Worm (Caenorhabditis elegans) whole organism, L4 larva: ENCODE measurements around the gene R12B2.3.
A peak's percentile ranks its signal among the peaks of the same experiment; 100 is the strongest.

Experiments
- F10B5.3 ChIP-seq: sonication (generic microtip); optimal IDR thresholded peaks from 2 replicates; lab custom pipeline; 2016; ENCODE audit warnings: mild to moderate bottlenecking, missing genetic modification characterization, missing compliant biosample characterization
- F37D6.2 ChIP-seq: sonication (generic microtip); optimal IDR thresholded peaks from 2 replicates; lab custom pipeline; 2016; ENCODE audit warnings: mild to moderate bottlenecking, missing genetic modification characterization, missing compliant biosample characterization
- F44E2.7 ChIP-seq: fragments of 200-800 bp; sonication (Bioruptor generic); IDR thresholded peaks from 2 replicates; pipeline ENCODE4 v2.1.2; 2022; ENCODE audit warnings: missing genetic modification characterization, missing compliant biosample characterization
- T26A8.4 ChIP-seq: fragments of 200-800 bp; sonication (Bioruptor generic); IDR thresholded peaks from 2 replicates; pipeline ENCODE4 v1.3.6; 2022; ENCODE audit warnings: missing genetic modification characterization, missing compliant biosample characterization
- Y105C5A.15 ChIP-seq: fragments of 200-800 bp; sonication (Bioruptor generic); IDR thresholded peaks from 2 replicates; pipeline ENCODE4 v1.3.6; 2022; ENCODE audit warnings: missing genetic modification characterization, missing compliant biosample characterization
- ZK337.2 ChIP-seq: fragments of 200-800 bp; sonication (Bioruptor generic); IDR thresholded peaks from 2 replicates; pipeline ENCODE4 v1.3.6; 2022; ENCODE audit warnings: missing genetic modification reagents, missing genetic modification characterization, missing compliant biosample characterization
- ceh-20 ChIP-seq: fragments of 200-800 bp; sonication (Bioruptor generic); IDR thresholded peaks from 2 replicates; pipeline ENCODE4 v1.3.6; 2022; ENCODE audit warnings: missing genetic modification reagents, missing genetic modification characterization, missing compliant biosample characterization
- ces-1 ChIP-seq: fragments of 150-350 bp; sonication (generic microtip); optimal IDR thresholded peaks from 4 replicates; lab custom pipeline; 2014; ENCODE audit warnings: missing biosample characterization, missing genetic modification reagents, missing genetic modification characterization
- ctbp-1 ChIP-seq: fragments of 200-800 bp; sonication (Bioruptor generic); IDR thresholded peaks from 2 replicates; pipeline ENCODE4 v1.3.6; 2022; ENCODE audit warnings: missing genetic modification reagents, missing genetic modification characterization, missing compliant biosample characterization
- daf-12 ChIP-seq: fragments of 150-350 bp; optimal IDR thresholded peaks from 2 replicates; lab custom pipeline; 2014; ENCODE audit warnings: missing biosample characterization, missing genetic modification reagents, missing genetic modification characterization
- daf-19 ChIP-seq: fragments of 200-800 bp; sonication (Bioruptor generic); conservative IDR thresholded peaks from 2 replicates; pipeline ENCODE4 v1.3.6; 2022; ENCODE audit warnings: missing genetic modification characterization, missing compliant biosample characterization
- daf-8 ChIP-seq: fragments of 200-800 bp; sonication (Bioruptor generic); IDR thresholded peaks from 2 replicates; pipeline ENCODE4 v1.3.6; 2022; ENCODE audit warnings: missing genetic modification characterization, missing compliant biosample characterization
- dmd-6 ChIP-seq: fragments of 200-800 bp; sonication (Bioruptor generic); IDR thresholded peaks from 2 replicates; pipeline ENCODE4 v1.3.6; 2022; ENCODE audit warnings: missing genetic modification reagents, missing genetic modification characterization, missing compliant biosample characterization
- dpl-1 ChIP-seq: fragments of 150-350 bp; optimal IDR thresholded peaks from 2 replicates; lab custom pipeline; 2014; ENCODE audit warnings: missing biosample characterization, missing genetic modification reagents, missing genetic modification characterization
- dve-1 ChIP-seq: sonication (generic microtip); optimal IDR thresholded peaks from 2 replicates; lab custom pipeline; 2017; ENCODE audit warnings: antibody characterized with exemption, mild to moderate bottlenecking, missing genetic modification characterization, missing compliant biosample characterization; ENCODE audit not compliant: insufficient read depth
- egl-27 ChIP-seq: sonication (generic microtip); optimal IDR thresholded peaks from 3 replicates; lab custom pipeline; 2017; ENCODE audit warnings: missing biosample characterization, missing genetic modification reagents, missing genetic modification characterization
- hmg-1.1 ChIP-seq: fragments of 200-800 bp; sonication (Bioruptor generic); IDR thresholded peaks from 2 replicates; pipeline ENCODE4 v1.3.6; 2022; ENCODE audit warnings: missing genetic modification reagents, missing genetic modification characterization, missing compliant biosample characterization
- lin-1 ChIP-seq: fragments of 200-800 bp; sonication (Bioruptor generic); IDR thresholded peaks from 2 replicates; pipeline ENCODE4 v1.3.6; 2022; ENCODE audit warnings: missing genetic modification reagents, missing genetic modification characterization, missing compliant biosample characterization
- lin-29 ChIP-seq: fragments of 200-800 bp; sonication (Bioruptor generic); IDR thresholded peaks from 2 replicates; pipeline ENCODE4 v1.3.6; 2022; ENCODE audit warnings: missing genetic modification reagents, missing genetic modification characterization, missing compliant biosample characterization
- lsy-2 ChIP-seq, 2 experiments: fragments of 150-350 bp in 1 of 2; sonication (generic microtip) in 1 of 2; optimal IDR thresholded peaks; 2 replicates each; lab custom pipeline; 2014 to 2017; ENCODE audit warnings: missing biosample characterization in 2 of 2, missing genetic modification characterization in 2 of 2
- madf-5 ChIP-seq, 2 experiments: fragments of 200-800 bp; sonication (Bioruptor generic); IDR thresholded peaks; 2 replicates each; pipeline ENCODE4 v1.3.6; 2022; ENCODE audit warnings: missing compliant biosample characterization in 2 of 2, missing genetic modification characterization in 2 of 2
- madf-9 ChIP-seq: fragments of 200-800 bp; sonication (Bioruptor generic); conservative IDR thresholded peaks from 2 replicates; pipeline ENCODE4 v1.3.6; 2022; ENCODE audit warnings: missing genetic modification reagents, missing genetic modification characterization, missing compliant biosample characterization
- mdl-1 ChIP-seq, 2 experiments: fragments of 150-350 bp in 1 of 2; sonication (generic microtip) in 1 of 2; optimal IDR thresholded peaks; 2 replicates each; lab custom pipeline; 2014 to 2017; ENCODE audit warnings: missing biosample characterization in 2 of 2, missing genetic modification characterization in 2 of 2
- mdt-29 ChIP-seq: fragments of 200-800 bp; sonication (Bioruptor generic); IDR thresholded peaks from 2 replicates; pipeline ENCODE4 v1.3.6; 2022; ENCODE audit warnings: missing genetic modification reagents, missing genetic modification characterization, missing compliant biosample characterization
- mep-1 ChIP-seq: fragments of 150-350 bp; sonication (generic microtip); optimal IDR thresholded peaks from 3 replicates; lab custom pipeline; 2014; ENCODE audit warnings: missing biosample characterization, missing genetic modification characterization
- mes-2 ChIP-seq: sonication (generic microtip); optimal IDR thresholded peaks from 2 replicates; lab custom pipeline; 2016; ENCODE audit warnings: missing genotype, mild to moderate bottlenecking, missing genetic modification characterization, missing compliant biosample characterization; ENCODE audit not compliant: poor library complexity, severe bottlenecking
- mxl-3 ChIP-seq: fragments of 200-800 bp; sonication (Bioruptor generic); optimal IDR thresholded peaks from 2 replicates; lab custom pipeline; 2018; ENCODE audit warnings: mild to moderate bottlenecking, missing genetic modification characterization, missing compliant biosample characterization
- nhr-102 ChIP-seq: sonication (generic microtip); optimal IDR thresholded peaks from 2 replicates; lab custom pipeline; 2016; ENCODE audit warnings: mild to moderate bottlenecking, missing genetic modification characterization, moderate library complexity, missing compliant biosample characterization
- nhr-11 ChIP-seq: fragments of 150-350 bp; optimal IDR thresholded peaks from 2 replicates; lab custom pipeline; 2014; ENCODE audit warnings: missing biosample characterization, missing genetic modification characterization
- nhr-111 ChIP-seq: fragments of 200-800 bp; sonication (Bioruptor generic); optimal IDR thresholded peaks from 2 replicates; lab custom pipeline; 2018; ENCODE audit warnings: mild to moderate bottlenecking, missing genetic modification characterization, missing compliant biosample characterization
- nhr-237 ChIP-seq: sonication (generic microtip); optimal IDR thresholded peaks from 2 replicates; lab custom pipeline; 2017; ENCODE audit warnings: missing biosample characterization, missing genetic modification characterization
- nhr-25 ChIP-seq: sonication (generic microtip); optimal IDR thresholded peaks from 2 replicates; lab custom pipeline; 2017; ENCODE audit warnings: missing genetic modification characterization, mild to moderate bottlenecking, missing compliant biosample characterization, antibody characterized with exemption, moderate library complexity, borderline replicate concordance; ENCODE audit not compliant: insufficient read depth
- nhr-42 ChIP-seq: fragments of 200-800 bp; sonication (Bioruptor generic); IDR thresholded peaks from 2 replicates; pipeline ENCODE4 v1.3.6; 2022; ENCODE audit warnings: missing genetic modification characterization, missing compliant biosample characterization
- nhr-77 ChIP-seq: fragments of 150-350 bp; optimal IDR thresholded peaks from 2 replicates; lab custom pipeline; 2014; ENCODE audit warnings: missing biosample characterization, missing genetic modification characterization
- pha-4 ChIP-seq, 2 experiments: fragments of 150-350 bp in 1 of 2; fragments of 200-800 bp in 1 of 2; sonication (Bioruptor generic) in 1 of 2; IDR thresholded peaks in 1 of 2; optimal IDR thresholded peaks in 1 of 2; 2 replicates each; pipeline versions ENCODE4 v1.3.6 to Lab custom; 2014 to 2022; ENCODE audit warnings: missing genetic modification characterization in 2 of 2, missing genetic modification reagents in 2 of 2, missing biosample characterization in 1 of 2, missing compliant biosample characterization in 1 of 2
- php-3 ChIP-seq: fragments of 200-800 bp; sonication (Bioruptor generic); IDR thresholded peaks from 2 replicates; pipeline ENCODE4 v1.3.6; 2022; ENCODE audit warnings: missing genetic modification reagents, missing genetic modification characterization, missing compliant biosample characterization
- saeg-2 ChIP-seq: fragments of 200-800 bp; sonication (Bioruptor generic); IDR thresholded peaks from 2 replicates; pipeline ENCODE4 v1.3.6; 2022; ENCODE audit warnings: missing genetic modification reagents, missing genetic modification characterization, missing compliant biosample characterization
- snpc-1.2 ChIP-seq: fragments of 200-800 bp; sonication (Bioruptor generic); IDR thresholded peaks from 2 replicates; pipeline ENCODE4 v1.3.6; 2022; ENCODE audit warnings: missing genetic modification reagents, missing genetic modification characterization, missing compliant biosample characterization
- snpc-4 ChIP-seq: fragments of 150-350 bp; optimal IDR thresholded peaks from 2 replicates; lab custom pipeline; 2014; ENCODE audit warnings: missing biosample characterization, missing genetic modification characterization
- spr-1 ChIP-seq: sonication (generic microtip); optimal IDR thresholded peaks from 2 replicates; lab custom pipeline; 2016; ENCODE audit warnings: mild to moderate bottlenecking, missing genetic modification characterization, missing compliant biosample characterization
- tag-97 ChIP-seq: fragments of 200-800 bp; sonication (Bioruptor generic); IDR thresholded peaks from 2 replicates; pipeline ENCODE4 v1.3.6; 2022; ENCODE audit warnings: missing genetic modification characterization, missing compliant biosample characterization
- unc-130 ChIP-seq: sonication (generic microtip); optimal IDR thresholded peaks from 2 replicates; lab custom pipeline; 2016; ENCODE audit warnings: missing genetic modification reagents, missing genetic modification characterization, missing compliant biosample characterization
- unc-39 ChIP-seq: sonication (generic microtip); optimal IDR thresholded peaks from 2 replicates; lab custom pipeline; 2017; ENCODE audit warnings: missing biosample characterization, missing genetic modification characterization
- unc-62 ChIP-seq, 3 experiments: fragments of 150-350 bp in 1 of 3; sonication (generic microtip); optimal IDR thresholded peaks in 2 of 3; peaks in 1 of 3; 1 replicate in 1 of 3; 2 replicates in 2 of 3; lab custom pipeline; 2014 to 2017; ENCODE audit warnings: missing biosample characterization in 3 of 3, missing genetic modification characterization in 3 of 3, missing genetic modification reagents in 3 of 3, missing genotype in 1 of 3
- zag-1 ChIP-seq: fragments of 150-350 bp; optimal IDR thresholded peaks from 2 replicates; lab custom pipeline; 2014; ENCODE audit warnings: missing biosample characterization, missing genetic modification characterization
- zip-11 ChIP-seq: fragments of 200-800 bp; sonication (Bioruptor generic); IDR thresholded peaks from 2 replicates; pipeline ENCODE4 v1.3.6; 2022; ENCODE audit warnings: missing genetic modification characterization, missing compliant biosample characterization
- ztf-11 ChIP-seq: fragments of 150-350 bp; optimal IDR thresholded peaks from 2 replicates; lab custom pipeline; 2014; ENCODE audit warnings: missing biosample characterization, missing genetic modification characterization

Gene R12B2.3

ce11 chrIII:5853240-5853639, 47.9 kb downstream of the R12B2.3 start, which contains the start of gene ddx-23 (continued):
- TF ChIP-seq nhr-111 (GFP tag; lab: Kevin White, UChicago), result no peak
- TF ChIP-seq lin-29 (GFP tag; lab: Robert Waterston, UW), result no peak
- TF ChIP-seq mdt-29 (GFP tag; lab: Robert Waterston, UW), result no peak
- no peak for TF ChIP-seq saeg-2
- 0 out of 2 replicates have a peak, but pooled peaks have one; percentile 13 for TF ChIP-seq daf-19 (GFP tag; lab: Robert Waterston, UW)
- no peak for TF ChIP-seq tag-97 (GFP tag; lab: Robert Waterston, UW)
- TF ChIP-seq nhr-77 (tag; lab: Kevin White, UChicago), result no peak
- TF ChIP-seq unc-39 (tag; lab: Kevin White, UChicago), result no peak
- TF ChIP-seq php-3 (GFP tag; lab: Robert Waterston, UW), result no peak
- 0 out of 2 replicates have a peak, but pooled peaks have one; percentile 9 for TF ChIP-seq T26A8.4 (GFP tag; lab: Robert Waterston, UW)
- TF ChIP-seq egl-27 (tag; lab: Kevin White, UChicago), result no peak
- TF ChIP-seq zip-11 (GFP tag; lab: Robert Waterston, UW), result no peak
- TF ChIP-seq nhr-102 (tag; lab: Kevin White, UChicago), result peak; percentile 36
- TF ChIP-seq madf-5 (GFP tag; IDR thresholded peaks at IDR 0.05; lab: Robert Waterston, UW), result no peak; a peak in 1 of 4 replicates
- no peak for TF ChIP-seq spr-1

DNA sequence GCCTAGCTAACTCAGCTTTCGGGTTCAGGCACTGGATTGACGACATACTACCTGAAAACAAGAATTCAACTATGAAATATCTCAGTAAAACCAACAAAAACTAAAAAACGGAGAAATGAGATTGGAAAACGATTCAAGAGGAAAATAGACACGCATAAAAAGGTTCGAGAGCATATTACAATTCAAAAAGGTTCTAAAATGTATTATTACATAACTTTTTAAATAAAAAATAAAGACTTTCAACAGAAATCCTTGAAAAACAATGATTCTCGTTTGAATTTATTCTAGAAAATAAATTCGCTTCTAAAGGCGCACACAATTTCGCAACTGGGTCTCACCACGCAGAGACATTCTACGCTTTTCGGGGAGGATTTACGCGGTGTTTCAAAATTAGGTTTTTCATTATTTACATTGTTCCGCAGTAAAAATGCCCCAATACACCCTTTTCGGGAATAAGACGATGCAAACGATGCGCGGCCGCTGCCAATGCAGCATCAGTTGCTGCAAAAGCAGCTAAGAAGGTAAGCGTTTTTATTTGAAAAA, 50.3 kb downstream of the R12B2.3 start, which contains the start of the genes cct-6 and alh-9:
Gene cct-6 (minus strand): TSS at position 51 of the 543 bp plus-strand sequence.
Gene alh-9 (plus strand): TSS at position 382 of the 543 bp plus-strand sequence.
- TF ChIP-seq madf-5 (GFP tag; IDR thresholded peaks at IDR 0.05; lab: Robert Waterston, UW), result no peak
- no peak for TF ChIP-seq ces-1 (GFP tag; lab: Kevin White, UChicago)
- TF ChIP-seq ztf-11 (tag; lab: Kevin White, UChicago), result no peak
- TF ChIP-seq pha-4 (GFP tag; IDR thresholded peaks at IDR 0.05; lab: Robert Waterston, UW), result peak; percentile 14; the same call in 1 of the 2 replicates
- TF ChIP-seq pha-4 (tag; optimal IDR thresholded peaks at IDR 0.05; lab: Kevin White, UChicago), result peak; percentile 93
- no peak for TF ChIP-seq Y105C5A.15 (GFP tag; lab: Robert Waterston, UW)
- TF ChIP-seq unc-130, result peak; percentile 40
- TF ChIP-seq unc-62 (GFP tag; optimal IDR thresholded peaks at IDR 0.05 in 1 of 2; lab: Kevin White, UChicago), result no peak
- no peak for TF ChIP-seq unc-62 (tag; optimal IDR thresholded peaks at IDR 0.05; lab: Kevin White, UChicago)
- no peak for TF ChIP-seq lin-1 (GFP tag; lab: Robert Waterston, UW)
- TF ChIP-seq nhr-237 (tag; lab: Kevin White, UChicago), result no peak
- TF ChIP-seq daf-8 (GFP tag; lab: Robert Waterston, UW), result no peak
- TF ChIP-seq snpc-1.2 (GFP tag; lab: Robert Waterston, UW), result no peak
- no peak for TF ChIP-seq F10B5.3 (tag; lab: Kevin White, UChicago)
- no peak for TF ChIP-seq F37D6.2
- no peak for TF ChIP-seq egl-27 (tag; lab: Kevin White, UChicago)
- peak; percentile 96 for TF ChIP-seq dpl-1 (GFP tag; lab: Kevin White, UChicago)
- peak; percentile 58; the same call in 1 of the 2 replicates for TF ChIP-seq hmg-1.1 (GFP tag; lab: Robert Waterston, UW)
- no peak for TF ChIP-seq snpc-4 (tag; lab: Kevin White, UChicago)
- peak in 1 of 2 experiments; percentile 26 for TF ChIP-seq mdl-1 (tag; optimal IDR thresholded peaks at IDR 0.05; lab: Kevin White, UChicago)
- peak; percentile 87 for TF ChIP-seq mep-1 (tag; lab: Kevin White, UChicago)
- TF ChIP-seq ctbp-1, result no peak
- no peak for TF ChIP-seq F44E2.7
- no peak for TF ChIP-seq madf-9
- TF ChIP-seq daf-12, result no peak
- TF ChIP-seq nhr-11 (tag; lab: Kevin White, UChicago), result peak; percentile 48
- no peak for TF ChIP-seq zag-1 (tag; lab: Kevin White, UChicago)
- peak; percentile 79 for TF ChIP-seq dve-1 (tag; lab: Kevin White, UChicago)
- no peak for TF ChIP-seq ceh-20
- peak in 1 of 2 experiments; percentile 94 for TF ChIP-seq lsy-2 (tag; optimal IDR thresholded peaks at IDR 0.05; lab: Kevin White, UChicago)
- TF ChIP-seq mxl-3, result no peak
- peak; percentile 92 for TF ChIP-seq mes-2
- no peak for TF ChIP-seq ZK337.2 (GFP tag; lab: Robert Waterston, UW)
- TF ChIP-seq dmd-6 (GFP tag; lab: Robert Waterston, UW), result peak; percentile 35; the same call in 1 of the 2 replicates
- no peak for TF ChIP-seq nhr-42 (GFP tag; lab: Robert Waterston, UW)
- peak; percentile 42 for TF ChIP-seq nhr-25 (tag; lab: Kevin White, UChicago)
- no peak for TF ChIP-seq tag-97 (GFP tag; lab: Robert Waterston, UW)
